Worm (Caenorhabditis elegans) whole organism, L4 larva: ENCODE measurements around the gene Y39G8C.2.
A peak's percentile ranks its signal among the peaks of the same experiment; 100 is the strongest.

Experiments used
- F10B5.3 ChIP-seq: sonication (generic microtip); optimal IDR thresholded peaks from 2 replicates; lab custom pipeline; 2016; ENCODE audit warnings: mild to moderate bottlenecking, missing genetic modification characterization, missing compliant biosample characterization
- F26F4.8 ChIP-seq: fragments of 200-800 bp; sonication (Bioruptor generic); conservative IDR thresholded peaks from 2 replicates; pipeline ENCODE4 v1.3.6; 2022; ENCODE audit warnings: missing genetic modification characterization, missing compliant biosample characterization
- F37D6.2 ChIP-seq: sonication (generic microtip); optimal IDR thresholded peaks from 2 replicates; lab custom pipeline; 2016; ENCODE audit warnings: mild to moderate bottlenecking, missing genetic modification characterization, missing compliant biosample characterization
- F44E2.7 ChIP-seq: fragments of 200-800 bp; sonication (Bioruptor generic); IDR thresholded peaks from 2 replicates; pipeline ENCODE4 v2.1.2; 2022; ENCODE audit warnings: missing genetic modification characterization, missing compliant biosample characterization
- R02D3.7 ChIP-seq: fragments of 150-350 bp; sonication (generic microtip); optimal IDR thresholded peaks from 3 replicates; lab custom pipeline; 2014; ENCODE audit warnings: missing biosample characterization, missing genetic modification characterization
- T26A8.4 ChIP-seq: fragments of 200-800 bp; sonication (Bioruptor generic); IDR thresholded peaks from 2 replicates; pipeline ENCODE4 v1.3.6; 2022; ENCODE audit warnings: missing genetic modification characterization, missing compliant biosample characterization
- Y105C5A.15 ChIP-seq: fragments of 200-800 bp; sonication (Bioruptor generic); IDR thresholded peaks from 2 replicates; pipeline ENCODE4 v1.3.6; 2022; ENCODE audit warnings: missing genetic modification characterization, missing compliant biosample characterization
- ZK546.5 ChIP-seq, 2 experiments: sonication (generic microtip); optimal IDR thresholded peaks; 2 replicates each; lab custom pipeline; 2017; ENCODE audit warnings: missing biosample characterization in 2 of 2, missing genetic modification characterization in 2 of 2
- aha-1 ChIP-seq: fragments of 150-350 bp; peaks from one replicate; lab custom pipeline; 2014; ENCODE audit warnings: missing biosample characterization, missing genetic modification characterization
- aly-2 ChIP-seq: sonication (generic microtip); optimal IDR thresholded peaks from 2 replicates; lab custom pipeline; 2018; ENCODE audit warnings: missing biosample characterization, missing genetic modification characterization
- ceh-20 ChIP-seq: fragments of 200-800 bp; sonication (Bioruptor generic); IDR thresholded peaks from 2 replicates; pipeline ENCODE4 v1.3.6; 2022; ENCODE audit warnings: missing genetic modification reagents, missing genetic modification characterization, missing compliant biosample characterization
- ceh-28 ChIP-seq: fragments of 150-350 bp; optimal IDR thresholded peaks from 2 replicates; lab custom pipeline; 2014; ENCODE audit warnings: missing biosample characterization, missing genetic modification reagents, missing genetic modification characterization
- ceh-44 ChIP-seq: fragments of 200-800 bp; sonication (Bioruptor generic); IDR thresholded peaks from 2 replicates; pipeline ENCODE4 v1.3.6; 2022; ENCODE audit warnings: missing genetic modification reagents, missing genetic modification characterization, missing compliant biosample characterization
- ceh-82 ChIP-seq: sonication (generic microtip); optimal IDR thresholded peaks from 2 replicates; lab custom pipeline; 2017; ENCODE audit warnings: missing biosample characterization, missing genetic modification characterization
- dmd-6 ChIP-seq: fragments of 200-800 bp; sonication (Bioruptor generic); IDR thresholded peaks from 2 replicates; pipeline ENCODE4 v1.3.6; 2022; ENCODE audit warnings: missing genetic modification reagents, missing genetic modification characterization, missing compliant biosample characterization
- dmd-9 ChIP-seq: fragments of 200-800 bp; sonication (Bioruptor generic); IDR thresholded peaks from 2 replicates; pipeline ENCODE4 v1.3.6; 2022; ENCODE audit warnings: missing genetic modification reagents, missing genetic modification characterization, missing compliant biosample characterization
- duxl-1 ChIP-seq: sonication (generic microtip); optimal IDR thresholded peaks from 2 replicates; lab custom pipeline; 2016; ENCODE audit warnings: mild to moderate bottlenecking, missing genetic modification characterization, moderate library complexity, missing compliant biosample characterization; ENCODE audit not compliant: poor library complexity
- dve-1 ChIP-seq: sonication (generic microtip); optimal IDR thresholded peaks from 2 replicates; lab custom pipeline; 2017; ENCODE audit warnings: antibody characterized with exemption, mild to moderate bottlenecking, missing genetic modification characterization, missing compliant biosample characterization; ENCODE audit not compliant: insufficient read depth
- egl-27 ChIP-seq: sonication (generic microtip); optimal IDR thresholded peaks from 3 replicates; lab custom pipeline; 2017; ENCODE audit warnings: missing biosample characterization, missing genetic modification reagents, missing genetic modification characterization
- egl-43 ChIP-seq: fragments of 200-800 bp; sonication (Bioruptor generic); IDR thresholded peaks from 2 replicates; pipeline ENCODE4 v1.3.6; 2022; ENCODE audit warnings: missing genetic modification reagents, missing genetic modification characterization, missing compliant biosample characterization
- fos-1 ChIP-seq: fragments of 150-350 bp; optimal IDR thresholded peaks from 2 replicates; lab custom pipeline; 2014; ENCODE audit warnings: missing biosample characterization, missing genetic modification characterization
- gei-8 ChIP-seq: fragments of 200-800 bp; sonication (Bioruptor generic); optimal IDR thresholded peaks from 2 replicates; lab custom pipeline; 2018; ENCODE audit warnings: mild to moderate bottlenecking, missing genetic modification characterization, missing compliant biosample characterization
- hlh-11 ChIP-seq: fragments of 200-800 bp; sonication (Bioruptor generic); optimal IDR thresholded peaks from 2 replicates; lab custom pipeline; 2018; ENCODE audit warnings: mild to moderate bottlenecking, missing genetic modification characterization, missing compliant biosample characterization
- jun-1 ChIP-seq: fragments of 150-350 bp; optimal IDR thresholded peaks from 2 replicates; lab custom pipeline; 2014; ENCODE audit warnings: missing biosample characterization, missing genetic modification reagents, missing genetic modification characterization
- lin-1 ChIP-seq: fragments of 200-800 bp; sonication (Bioruptor generic); IDR thresholded peaks from 2 replicates; pipeline ENCODE4 v1.3.6; 2022; ENCODE audit warnings: missing genetic modification reagents, missing genetic modification characterization, missing compliant biosample characterization
- lin-13 ChIP-seq: fragments of 150-350 bp; optimal IDR thresholded peaks from 2 replicates; lab custom pipeline; 2014; ENCODE audit warnings: missing biosample characterization, missing genetic modification reagents, missing genetic modification characterization
- lin-15B ChIP-seq: fragments of 150-350 bp; sonication (generic microtip); optimal IDR thresholded peaks from 3 replicates; lab custom pipeline; 2014; ENCODE audit warnings: missing biosample characterization, missing genetic modification characterization
- lin-29 ChIP-seq: fragments of 200-800 bp; sonication (Bioruptor generic); IDR thresholded peaks from 2 replicates; pipeline ENCODE4 v1.3.6; 2022; ENCODE audit warnings: missing genetic modification reagents, missing genetic modification characterization, missing compliant biosample characterization
- lin-38 ChIP-seq: fragments of 200-800 bp; sonication (Bioruptor generic); IDR thresholded peaks from 2 replicates; pipeline ENCODE4 v1.3.6; 2022; ENCODE audit warnings: missing genetic modification reagents, missing genetic modification characterization, missing compliant biosample characterization
- lir-3 ChIP-seq: sonication (generic microtip); optimal IDR thresholded peaks from 2 replicates; lab custom pipeline; 2016; ENCODE audit warnings: mild to moderate bottlenecking, missing genetic modification characterization, missing compliant biosample characterization
- lsy-2 ChIP-seq, 2 experiments: fragments of 150-350 bp in 1 of 2; sonication (generic microtip) in 1 of 2; optimal IDR thresholded peaks; 2 replicates each; lab custom pipeline; 2014 to 2017; ENCODE audit warnings: missing biosample characterization in 2 of 2, missing genetic modification characterization in 2 of 2
- mdl-1 ChIP-seq, 2 experiments: fragments of 150-350 bp in 1 of 2; sonication (generic microtip) in 1 of 2; optimal IDR thresholded peaks; 2 replicates each; lab custom pipeline; 2014 to 2017; ENCODE audit warnings: missing biosample characterization in 2 of 2, missing genetic modification characterization in 2 of 2
- nhr-10 ChIP-seq: fragments of 150-350 bp; optimal IDR thresholded peaks from 2 replicates; lab custom pipeline; 2014; ENCODE audit warnings: missing biosample characterization, missing genetic modification characterization
- nhr-11 ChIP-seq: fragments of 150-350 bp; optimal IDR thresholded peaks from 2 replicates; lab custom pipeline; 2014; ENCODE audit warnings: missing biosample characterization, missing genetic modification characterization
- nhr-25 ChIP-seq: sonication (generic microtip); optimal IDR thresholded peaks from 2 replicates; lab custom pipeline; 2017; ENCODE audit warnings: missing genetic modification characterization, mild to moderate bottlenecking, missing compliant biosample characterization, antibody characterized with exemption, moderate library complexity, borderline replicate concordance; ENCODE audit not compliant: insufficient read depth
- nhr-28 ChIP-seq: fragments of 150-350 bp; optimal IDR thresholded peaks from 2 replicates; lab custom pipeline; 2014; ENCODE audit warnings: missing biosample characterization, missing genetic modification characterization
- nhr-41 ChIP-seq: fragments of 200-800 bp; sonication (Bioruptor generic); IDR thresholded peaks from 2 replicates; pipeline ENCODE4 v1.3.6; 2022; ENCODE audit warnings: missing genetic modification reagents, missing genetic modification characterization, missing compliant biosample characterization
- nhr-42 ChIP-seq: fragments of 200-800 bp; sonication (Bioruptor generic); IDR thresholded peaks from 2 replicates; pipeline ENCODE4 v1.3.6; 2022; ENCODE audit warnings: missing genetic modification characterization, missing compliant biosample characterization
- nhr-48 ChIP-seq: sonication (generic microtip); optimal IDR thresholded peaks from 2 replicates; lab custom pipeline; 2016; ENCODE audit warnings: mild to moderate bottlenecking, missing genetic modification characterization, missing compliant biosample characterization
- nhr-77 ChIP-seq: fragments of 150-350 bp; optimal IDR thresholded peaks from 2 replicates; lab custom pipeline; 2014; ENCODE audit warnings: missing biosample characterization, missing genetic modification characterization
- pqm-1 ChIP-seq: sonication (generic microtip); optimal IDR thresholded peaks from 2 replicates; lab custom pipeline; 2017; ENCODE audit warnings: missing biosample characterization, missing genetic modification characterization
- sdz-12 ChIP-seq: fragments of 200-800 bp; sonication (Bioruptor generic); optimal IDR thresholded peaks from 2 replicates; lab custom pipeline; 2018; ENCODE audit warnings: mild to moderate bottlenecking, missing genetic modification characterization, missing compliant biosample characterization
- set-16 ChIP-seq: fragments of 200-800 bp; sonication (Bioruptor generic); IDR thresholded peaks from 2 replicates; pipeline ENCODE4 v1.3.6; 2022; ENCODE audit warnings: missing genetic modification reagents, missing genetic modification characterization, missing compliant biosample characterization
- snpc-1.2 ChIP-seq: fragments of 200-800 bp; sonication (Bioruptor generic); IDR thresholded peaks from 2 replicates; pipeline ENCODE4 v1.3.6; 2022; ENCODE audit warnings: missing genetic modification reagents, missing genetic modification characterization, missing compliant biosample characterization
- snpc-4 ChIP-seq: fragments of 150-350 bp; optimal IDR thresholded peaks from 2 replicates; lab custom pipeline; 2014; ENCODE audit warnings: missing biosample characterization, missing genetic modification characterization
- spr-1 ChIP-seq: sonication (generic microtip); optimal IDR thresholded peaks from 2 replicates; lab custom pipeline; 2016; ENCODE audit warnings: mild to moderate bottlenecking, missing genetic modification characterization, missing compliant biosample characterization
- spr-3 ChIP-seq: fragments of 200-800 bp; sonication (Bioruptor generic); optimal IDR thresholded peaks from 2 replicates; lab custom pipeline; 2018; ENCODE audit warnings: mild to moderate bottlenecking, missing genetic modification characterization, missing compliant biosample characterization
- tra-1 ChIP-seq: fragments of 200-800 bp; sonication (Bioruptor generic); IDR thresholded peaks from 2 replicates; pipeline ENCODE4 v1.3.6; 2022; ENCODE audit warnings: missing genetic modification reagents, missing genetic modification characterization, missing compliant biosample characterization
- vab-7 ChIP-seq: fragments of 200-800 bp; sonication (Bioruptor generic); IDR thresholded peaks from 2 replicates; pipeline ENCODE4 v1.3.6; 2022; ENCODE audit warnings: missing genetic modification reagents, missing genetic modification characterization, missing compliant biosample characterization
- zag-1 ChIP-seq: fragments of 150-350 bp; optimal IDR thresholded peaks from 2 replicates; lab custom pipeline; 2014; ENCODE audit warnings: missing biosample characterization, missing genetic modification characterization
- zfp-3 ChIP-seq: fragments of 200-800 bp; sonication (Bioruptor generic); conservative IDR thresholded peaks from 2 replicates; pipeline ENCODE4 v1.3.6; 2022; ENCODE audit warnings: missing genetic modification reagents, missing genetic modification characterization, missing compliant biosample characterization
- zip-2 ChIP-seq: fragments of 150-350 bp; optimal IDR thresholded peaks from 2 replicates; lab custom pipeline; 2014; ENCODE audit warnings: missing biosample characterization, missing genetic modification characterization
- ztf-7 ChIP-seq: fragments of 150-350 bp; optimal IDR thresholded peaks from 2 replicates; lab custom pipeline; 2014; ENCODE audit warnings: missing biosample characterization, missing genetic modification characterization

The Y39G8C.2 gene

ce11 chrII:14063044-14063500, 34.3 kb downstream of the Y39G8C.2 start, which contains the start of gene lem-2 (continued):
- no peak for TF ChIP-seq Y105C5A.15
- TF ChIP-seq hlh-11 (tag; lab: Kevin White, UChicago): peak; percentile 36
- TF ChIP-seq dmd-9 (GFP tag; lab: Robert Waterston, UW): no peak
- no peak for TF ChIP-seq set-16 (GFP tag; lab: Robert Waterston, UW)
- TF ChIP-seq sdz-12 (GFP tag; lab: Kevin White, UChicago): no peak
- no peak for TF ChIP-seq gei-8
- TF ChIP-seq zfp-3: no peak
- peak; percentile 38; the same call in 1 of the 2 replicates for TF ChIP-seq tra-1 (GFP tag; lab: Robert Waterston, UW)
- no peak for TF ChIP-seq snpc-4
- no peak for TF ChIP-seq pqm-1 (tag; lab: Kevin White, UChicago)
- no peak for TF ChIP-seq ZK546.5 (tag; optimal IDR thresholded peaks at IDR 0.05; lab: Kevin White, UChicago)
- peak; percentile 1 for TF ChIP-seq nhr-25 (tag; lab: Kevin White, UChicago)
- TF ChIP-seq egl-43: no peak
- TF ChIP-seq lin-29 (GFP tag; lab: Robert Waterston, UW): no peak
- TF ChIP-seq F37D6.2 (tag; lab: Kevin White, UChicago): peak; percentile 37
- no peak for TF ChIP-seq nhr-41 (GFP tag; lab: Robert Waterston, UW)
- peak in 1 of 2 experiments; percentile 18 for TF ChIP-seq mdl-1 (tag; optimal IDR thresholded peaks at IDR 0.05; lab: Kevin White, UChicago)
- TF ChIP-seq lin-38: peak; percentile 96
- TF ChIP-seq F26F4.8 (GFP tag; lab: Robert Waterston, UW): no peak
- peak; percentile 39; the same call in 1 of the 2 replicates for TF ChIP-seq dmd-6 (GFP tag; lab: Robert Waterston, UW)
- TF ChIP-seq nhr-11 (tag; lab: Kevin White, UChicago): peak; percentile 30
- peak; percentile 45 for TF ChIP-seq nhr-28 (tag; lab: Kevin White, UChicago)
- no peak for TF ChIP-seq ztf-7 (tag; lab: Kevin White, UChicago)
- TF ChIP-seq lsy-2 (tag; optimal IDR thresholded peaks at IDR 0.05; lab: Kevin White, UChicago): peak; percentile 13 to 76
- TF ChIP-seq nhr-10 (tag; lab: Kevin White, UChicago): no peak
- no peak for TF ChIP-seq ceh-44
- no peak for TF ChIP-seq lin-1 (GFP tag; lab: Robert Waterston, UW)
- no peak for TF ChIP-seq lin-15B (tag; lab: Kevin White, UChicago)
- no peak for TF ChIP-seq F44E2.7
- TF ChIP-seq fos-1 (tag; lab: Kevin White, UChicago): no peak
- TF ChIP-seq T26A8.4 (GFP tag; lab: Robert Waterston, UW): no peak
- TF ChIP-seq nhr-48 (tag; lab: Kevin White, UChicago): no peak
- TF ChIP-seq duxl-1 (tag; lab: Kevin White, UChicago): no peak
- no peak for TF ChIP-seq aha-1
- no peak for TF ChIP-seq lir-3 (tag; lab: Kevin White, UChicago)
- no peak for TF ChIP-seq aly-2 (tag; lab: Kevin White, UChicago)
- no peak for TF ChIP-seq ceh-82 (tag; lab: Kevin White, UChicago)
- peak; percentile 77 for TF ChIP-seq vab-7 (GFP tag; lab: Robert Waterston, UW)
- TF ChIP-seq zip-2 (tag; lab: Kevin White, UChicago): no peak
- TF ChIP-seq lin-13 (GFP tag; lab: Kevin White, UChicago): no peak
- no peak for TF ChIP-seq egl-27 (tag; lab: Kevin White, UChicago)
- TF ChIP-seq zag-1 (tag; lab: Kevin White, UChicago): no peak
- peak; percentile 84 for TF ChIP-seq nhr-77 (tag; lab: Kevin White, UChicago)
- TF ChIP-seq F10B5.3 (tag; lab: Kevin White, UChicago): no peak
- TF ChIP-seq snpc-1.2 (GFP tag; lab: Robert Waterston, UW): no peak
- peak; percentile 69; the same call in 1 of the 2 replicates for TF ChIP-seq nhr-42 (GFP tag; lab: Robert Waterston, UW)
- TF ChIP-seq spr-1: no peak
- no peak for TF ChIP-seq ceh-28 (tag; lab: Kevin White, UChicago)
- no peak for TF ChIP-seq ceh-20 (GFP tag; lab: Robert Waterston, UW)
- TF ChIP-seq jun-1 (tag; lab: Kevin White, UChicago): no peak
- TF ChIP-seq spr-3 (GFP tag; lab: Kevin White, UChicago): no peak
- TF ChIP-seq R02D3.7 (tag; lab: Kevin White, UChicago): no peak
- peak; percentile 60 for TF ChIP-seq dve-1
